Worm (Caenorhabditis elegans) whole organism, late embryonic: ENCODE data around the gene H10E21.1.

Experiments
- C38D4.7 ChIP-seq: fragments of 200-800 bp; sonication (Bioruptor generic); optimal IDR thresholded peaks from 2 replicates; lab custom pipeline; 2018; ENCODE audit warnings: mild to moderate bottlenecking, missing genetic modification characterization, moderate library complexity, missing compliant biosample characterization
- F13H6.1 ChIP-seq: sonication (generic microtip); optimal IDR thresholded peaks from 2 replicates; lab custom pipeline; 2016; ENCODE audit warnings: missing genetic modification characterization, missing compliant biosample characterization
- Y22D7AL.16 ChIP-seq: sonication (generic microtip); optimal IDR thresholded peaks from 2 replicates; lab custom pipeline; 2016; ENCODE audit warnings: missing genetic modification characterization, missing compliant biosample characterization
- ahr-1 ChIP-seq: sonication (generic microtip); optimal IDR thresholded peaks from 2 replicates; lab custom pipeline; 2016; ENCODE audit warnings: missing genetic modification characterization, missing compliant biosample characterization
- ama-1 ChIP-seq: fragments of 150-350 bp; optimal IDR thresholded peaks from 2 replicates; lab custom pipeline; 2014
- ceh-18 ChIP-seq: sonication (generic microtip); optimal IDR thresholded peaks from 2 replicates; lab custom pipeline; 2016; ENCODE audit warnings: missing genetic modification characterization, missing compliant biosample characterization
- ceh-30 ChIP-seq: fragments of 150-350 bp; optimal IDR thresholded peaks from 2 replicates; lab custom pipeline; 2014; ENCODE audit warnings: missing biosample characterization, missing genetic modification characterization
- ceh-45 ChIP-seq: fragments of 200-800 bp; sonication (Bioruptor generic); IDR thresholded peaks from 2 replicates; pipeline ENCODE4 v1.3.6; 2022; ENCODE audit warnings: missing genetic modification reagents, missing genetic modification characterization, missing compliant biosample characterization
- fax-1 ChIP-seq: sonication (generic microtip); optimal IDR thresholded peaks from 2 replicates; lab custom pipeline; 2016; ENCODE audit warnings: missing genotype, missing genetic modification characterization, missing compliant biosample characterization
- fkh-10 ChIP-seq: fragments of 150-350 bp; optimal IDR thresholded peaks from 2 replicates; lab custom pipeline; 2014; ENCODE audit warnings: missing biosample characterization, missing genetic modification reagents, missing genetic modification characterization
- lin-11 ChIP-seq: fragments of 200-800 bp; sonication (Bioruptor generic); optimal IDR thresholded peaks from 2 replicates; lab custom pipeline; 2018; ENCODE audit warnings: mild to moderate bottlenecking, missing genetic modification characterization, missing compliant biosample characterization
- madf-2 ChIP-seq: sonication (generic microtip); optimal IDR thresholded peaks from 2 replicates; lab custom pipeline; 2017; ENCODE audit warnings: missing genetic modification characterization, missing compliant biosample characterization
- mec-3 ChIP-seq: sonication (generic microtip); optimal IDR thresholded peaks from 2 replicates; lab custom pipeline; 2016; ENCODE audit warnings: borderline replicate concordance, missing genetic modification characterization, missing compliant biosample characterization
- npax-4 ChIP-seq: sonication (generic microtip); optimal IDR thresholded peaks from 2 replicates; lab custom pipeline; 2016; ENCODE audit warnings: missing genetic modification characterization, missing compliant biosample characterization
- pag-3 ChIP-seq: sonication (generic microtip); optimal IDR thresholded peaks from 2 replicates; lab custom pipeline; 2016; ENCODE audit warnings: missing compliant biosample characterization, missing genetic modification characterization, borderline replicate concordance
- pat-9 ChIP-seq: fragments of 200-800 bp; sonication (Bioruptor generic); optimal IDR thresholded peaks from 2 replicates; lab custom pipeline; 2018; ENCODE audit warnings: mild to moderate bottlenecking, missing genetic modification characterization, moderate library complexity, missing compliant biosample characterization
- pax-1 ChIP-seq: fragments of 150-350 bp; optimal IDR thresholded peaks from 2 replicates; lab custom pipeline; 2014; ENCODE audit warnings: missing biosample characterization, missing genetic modification characterization
- pha-2 ChIP-seq: sonication (generic microtip); optimal IDR thresholded peaks from 2 replicates; lab custom pipeline; 2017; ENCODE audit warnings: mild to moderate bottlenecking, missing genetic modification characterization, missing compliant biosample characterization
- pros-1 ChIP-seq: fragments of 150-350 bp; optimal IDR thresholded peaks from 2 replicates; lab custom pipeline; 2014; ENCODE audit warnings: missing biosample characterization, missing genetic modification reagents, missing genetic modification characterization
- sdc-2 ChIP-seq: sonication (generic microtip); optimal IDR thresholded peaks from 2 replicates; lab custom pipeline; 2016; ENCODE audit warnings: missing genotype, missing genetic modification characterization, missing compliant biosample characterization
- tbx-2 ChIP-seq: sonication (generic microtip); optimal IDR thresholded peaks from 2 replicates; lab custom pipeline; 2016; ENCODE audit warnings: missing genetic modification characterization, missing compliant biosample characterization
- tbx-7 ChIP-seq: sonication (generic microtip); optimal IDR thresholded peaks from 2 replicates; lab custom pipeline; 2016; ENCODE audit warnings: missing genotype, missing genetic modification characterization, missing compliant biosample characterization
- unc-3 ChIP-seq, 2 experiments: fragments of 200-800 bp in 1 of 2; sonication (Bioruptor generic) in 1 of 2; sonication (generic microtip) in 1 of 2; conservative IDR thresholded peaks in 1 of 2; optimal IDR thresholded peaks in 1 of 2; 2 replicates each; pipeline versions ENCODE4 v1.3.6 to Lab custom; 2016 to 2022; ENCODE audit warnings: missing compliant biosample characterization in 2 of 2, missing genetic modification characterization in 2 of 2, missing genetic modification reagents in 1 of 2
- unc-42 ChIP-seq: sonication (generic microtip); optimal IDR thresholded peaks from 2 replicates; lab custom pipeline; 2016; ENCODE audit warnings: missing genotype, missing genetic modification characterization, missing compliant biosample characterization
- unc-55 ChIP-seq: sonication (generic microtip); optimal IDR thresholded peaks from 2 replicates; lab custom pipeline; 2017; ENCODE audit warnings: missing biosample characterization, missing genetic modification reagents, missing genetic modification characterization
- ztf-16 ChIP-seq: sonication (generic microtip); optimal IDR thresholded peaks from 2 replicates; lab custom pipeline; 2017; ENCODE audit warnings: missing genetic modification characterization, missing compliant biosample characterization

H10E21.1 gene

DNA sequence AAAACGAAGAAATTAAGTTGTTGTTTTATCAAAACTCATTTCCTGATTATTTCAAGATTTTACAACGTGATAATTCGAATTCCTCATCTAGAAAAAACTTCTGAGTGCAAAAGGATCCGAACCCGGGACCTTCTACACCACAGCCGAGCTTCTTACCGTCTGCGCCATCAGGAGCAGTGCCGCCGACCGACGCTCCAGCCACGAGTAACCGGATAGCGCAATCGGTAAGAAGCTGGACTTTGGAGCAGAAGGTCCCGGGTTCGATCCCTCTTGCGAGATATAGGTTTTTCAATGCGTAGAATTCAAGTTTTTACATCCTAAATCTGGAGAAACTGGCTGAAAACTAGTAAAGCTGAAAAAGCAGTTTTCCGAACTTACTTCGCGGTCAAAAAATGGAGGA is 38.1 kb downstream of the H10E21.1 start:
- TF ChIP-seq F13H6.1 (tag; lab: Kevin White, UChicago), result no peak
- TF ChIP-seq lin-11 (tag; lab: Kevin White, UChicago), result no peak
- TF ChIP-seq tbx-7, result no peak
- no peak for TF ChIP-seq ceh-30 (tag; lab: Kevin White, UChicago)
- TF ChIP-seq ztf-16 (tag; lab: Kevin White, UChicago), result no peak
- TF ChIP-seq madf-2 (tag; lab: Kevin White, UChicago), result no peak
- TF ChIP-seq pax-1 (tag; lab: Kevin White, UChicago), result no peak

ce11 chrIII:61045-61444 is 45.5 kb downstream of the H10E21.1 start, which contains the start of gene btb-5:
btb-5 (minus strand) TSS chrIII:61145.
- TF ChIP-seq ama-1 (lab: Kevin White, UChicago) (no peak), pat-9 (no peak), tbx-2 (tag; lab: Kevin White, UChicago) (no peak), unc-3 (GFP tag; conservative IDR thresholded peaks at IDR 0.05; lab: Robert Waterston, UW) (no peak), unc-3 (tag; optimal IDR thresholded peaks at IDR 0.05; lab: Kevin White, UChicago) (no peak), pag-3 (tag; lab: Kevin White, UChicago) (no peak), fax-1 (tag; lab: Kevin White, UChicago) (no peak), Y22D7AL.16 (tag; lab: Kevin White, UChicago) (no peak), mec-3 (tag; lab: Kevin White, UChicago) (no peak), fkh-10 (GFP tag; lab: Kevin White, UChicago) (no peak), ahr-1 (tag; lab: Kevin White, UChicago) (no peak), npax-4 (tag; lab: Kevin White, UChicago) (no peak)

DNA sequence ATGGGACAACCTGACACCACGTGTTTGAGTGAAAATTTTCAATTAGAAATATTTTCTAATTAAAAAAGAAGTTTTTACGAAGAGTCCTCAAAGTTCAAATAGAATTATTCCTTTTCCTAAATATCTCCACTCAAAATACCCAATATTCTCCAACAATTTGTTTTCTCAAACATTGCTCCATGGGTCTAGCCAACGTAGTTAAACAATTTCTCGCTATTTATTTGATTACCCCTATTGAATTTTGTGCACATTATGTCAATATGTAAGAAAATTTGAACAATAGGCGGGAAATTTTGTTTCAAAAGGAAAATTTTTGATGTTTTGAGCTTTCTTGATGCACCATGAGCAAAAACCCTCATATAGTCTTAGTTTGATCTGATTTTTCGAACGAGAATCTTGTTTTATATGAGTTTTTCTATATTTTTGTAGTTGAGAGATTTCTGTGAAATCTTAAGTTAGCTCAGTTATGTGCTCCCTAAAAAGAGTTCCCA is 46.9 kb downstream of the H10E21.1 start:
- no peak for TF ChIP-seq ceh-30 (tag; lab: Kevin White, UChicago)
- TF ChIP-seq unc-42 (tag; lab: Kevin White, UChicago), result peak; percentile 46

- TF ChIP-seq pros-1 (tag; lab: Kevin White, UChicago), result no peak
- no peak for TF ChIP-seq pha-2 (tag; lab: Kevin White, UChicago)
- peak; percentile 4 for TF ChIP-seq sdc-2
Observed at ce11 chrIII:63584-64316, 48.2 kb downstream of the H10E21.1 start.

- TF ChIP-seq unc-55 (GFP tag; lab: Kevin White, UChicago) (no peak), mec-3 (tag; lab: Kevin White, UChicago) (peak; percentile 9)
- TF ChIP-seq, all 69 proteins: peak for 1
Observed at ce11 chrIII:64747-65625, 49.4 kb downstream of the H10E21.1 start.

DNA sequence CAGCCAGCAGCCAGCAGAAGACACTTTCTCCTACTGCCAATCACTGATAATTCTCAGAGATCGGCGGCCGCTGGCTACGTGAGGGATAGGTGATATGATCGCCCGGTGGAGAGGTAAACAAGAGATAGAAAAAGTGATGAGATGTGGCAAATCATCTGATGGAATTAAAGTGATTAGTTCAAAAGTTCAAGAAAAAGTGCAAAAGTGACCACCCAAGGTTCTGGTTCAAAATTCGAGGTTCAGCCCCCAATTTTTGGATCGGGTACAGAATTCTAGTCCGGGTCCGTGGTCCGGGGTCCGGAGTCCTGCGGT is 50.0 kb downstream of the H10E21.1 start:
- TF ChIP-seq pros-1 (tag; lab: Kevin White, UChicago) (no peak), mec-3 (tag; lab: Kevin White, UChicago) (no peak), C38D4.7 (GFP tag; lab: Kevin White, UChicago) (no peak), ceh-45 (GFP tag; lab: Robert Waterston, UW) (no peak), ceh-18 (tag; lab: Kevin White, UChicago) (peak; percentile 8), unc-3 (GFP tag; conservative IDR thresholded peaks at IDR 0.05; lab: Robert Waterston, UW) (no peak), unc-3 (tag; optimal IDR thresholded peaks at IDR 0.05; lab: Kevin White, UChicago) (no peak)
- TF ChIP-seq, all 69 proteins: peak for 1
